Fruit fly (Drosophila melanogaster) whole organism, embryonic: ENCODE measurements around the gene HP1e.
A peak's percentile ranks its signal among the peaks of the same experiment; 100 is the strongest.

ENCODE experiments used
- Ada2b ChIP-seq: fragments of 200-800 bp; sonication (Bioruptor generic); IDR thresholded peaks from 2 replicates; pipeline ENCODE4 v1.3.6; 2022; ENCODE audit warnings: missing biosample characterization, missing genetic modification characterization
- CG10543 ChIP-seq: fragments of 200-800 bp; sonication (Bioruptor generic); optimal IDR thresholded peaks from 3 replicates; lab custom pipeline; 2017; ENCODE audit warnings: missing biosample characterization, mild to moderate bottlenecking, missing genetic modification characterization, moderate library complexity
- CG11093 ChIP-seq: fragments of 200-800 bp; sonication (Bioruptor generic); IDR thresholded peaks from 3 replicates; pipeline ENCODE4 v1.3.6; 2022; ENCODE audit warnings: missing biosample characterization, missing genetic modification characterization
- CG11696 ChIP-seq: fragments of 200-800 bp; sonication (Bioruptor generic); IDR thresholded peaks from 2 replicates; pipeline ENCODE4 v1.3.6; 2022; ENCODE audit warnings: missing biosample characterization, missing genetic modification characterization
- CG13894 ChIP-seq: fragments of 200-800 bp; sonication (Bioruptor generic); optimal IDR thresholded peaks from 3 replicates; lab custom pipeline; 2018; ENCODE audit warnings: missing biosample characterization, mild to moderate bottlenecking, missing genetic modification characterization, moderate library complexity
- CG17328 ChIP-seq: fragments of 200-800 bp; sonication (Bioruptor generic); IDR thresholded peaks from 2 replicates; pipeline ENCODE4 v1.3.6; 2022; ENCODE audit warnings: missing biosample characterization, missing genetic modification characterization
- CG17912 ChIP-seq: fragments of 200-800 bp; sonication (Bioruptor generic); optimal IDR thresholded peaks from 2 replicates; lab custom pipeline; 2018; ENCODE audit warnings: missing biosample characterization, mild to moderate bottlenecking, missing genetic modification characterization
- CG2129 ChIP-seq: fragments of 200-800 bp; sonication (Bioruptor generic); IDR thresholded peaks from 2 replicates; pipeline ENCODE4 v1.3.6; 2022; ENCODE audit warnings: missing biosample characterization, missing genetic modification characterization; ENCODE audit not compliant: partially characterized antibody
- CG2712 ChIP-seq: fragments of 200-800 bp; optimal IDR thresholded peaks from 3 replicates; lab custom pipeline; 2019; ENCODE audit warnings: missing biosample characterization, mild to moderate bottlenecking, missing genetic modification characterization, moderate library complexity
- CG32772 ChIP-seq: fragments of 200-800 bp; sonication (Bioruptor generic); IDR thresholded peaks from 2 replicates; pipeline ENCODE4 v1.3.6; 2022; ENCODE audit warnings: missing biosample characterization, missing genetic modification characterization
- CG3281 ChIP-seq: fragments of 200-800 bp; sonication (Bioruptor generic); optimal IDR thresholded peaks from 3 replicates; lab custom pipeline; 2017; ENCODE audit warnings: missing biosample characterization, mild to moderate bottlenecking, missing genetic modification characterization
- CG3407 ChIP-seq: fragments of 200-800 bp; sonication (Bioruptor generic); optimal IDR thresholded peaks from 2 replicates; lab custom pipeline; 2018; ENCODE audit warnings: missing biosample characterization, mild to moderate bottlenecking, missing genetic modification characterization
- CG4707 ChIP-seq: fragments of 200-800 bp; sonication (Bioruptor generic); optimal IDR thresholded peaks from 2 replicates; lab custom pipeline; 2018; ENCODE audit warnings: missing biosample characterization, mild to moderate bottlenecking, missing genetic modification characterization, moderate library complexity
- CG6791 ChIP-seq: fragments of 200-800 bp; sonication (Bioruptor generic); IDR thresholded peaks from 3 replicates; pipeline ENCODE4 v1.3.6; 2022; ENCODE audit warnings: missing biosample characterization, missing genetic modification characterization; ENCODE audit not compliant: partially characterized antibody
- CG8388 ChIP-seq: fragments of 200-800 bp; sonication (Bioruptor generic); optimal IDR thresholded peaks from 2 replicates; lab custom pipeline; 2019; ENCODE audit warnings: missing biosample characterization, mild to moderate bottlenecking, missing genetic modification characterization, moderate library complexity
- CG8924 ChIP-seq: fragments of 200-800 bp; optimal IDR thresholded peaks from 3 replicates; lab custom pipeline; 2019; ENCODE audit warnings: missing biosample characterization, mild to moderate bottlenecking, missing genetic modification characterization, moderate library complexity
- CG9437 ChIP-seq: fragments of 200-800 bp; sonication (Bioruptor generic); optimal IDR thresholded peaks from 2 replicates; lab custom pipeline; 2018; ENCODE audit warnings: missing biosample characterization, mild to moderate bottlenecking, missing genetic modification characterization
- CkIIα-i1 ChIP-seq: fragments of 200-800 bp; sonication (Bioruptor generic); IDR thresholded peaks from 2 replicates; pipeline ENCODE4 v1.3.6; 2022; ENCODE audit warnings: missing biosample characterization, missing genetic modification characterization
- Dp ChIP-seq: fragments of 200-800 bp; sonication (Bioruptor generic); optimal IDR thresholded peaks from 2 replicates; lab custom pipeline; 2018; ENCODE audit warnings: missing biosample characterization, mild to moderate bottlenecking, missing genetic modification characterization, moderate library complexity
- Eip74EF ChIP-seq, 2 experiments: fragments of 200-800 bp in 1 of 2; fragments of >200 bp in 1 of 2; sonication (Bioruptor generic) in 1 of 2; optimal IDR thresholded peaks; 2 replicates each; lab custom pipeline; 2017 to 2019; ENCODE audit warnings: missing biosample characterization in 2 of 2, missing genetic modification characterization in 2 of 2, mild to moderate bottlenecking in 1 of 2, moderate library complexity in 1 of 2
- Fer2 ChIP-seq: fragments of 200-800 bp; sonication (Bioruptor generic); optimal IDR thresholded peaks from 2 replicates; lab custom pipeline; 2018; ENCODE audit warnings: missing biosample characterization, mild to moderate bottlenecking, missing genetic modification characterization, moderate library complexity
- GATAe ChIP-seq: fragments of 200-800 bp; sonication (Bioruptor generic); conservative IDR thresholded peaks from 2 replicates; pipeline ENCODE4 v1.3.6; 2022; ENCODE audit warnings: missing biosample characterization, missing genetic modification characterization
- HmgD ChIP-seq: fragments of 200-800 bp; sonication (Bioruptor generic); optimal IDR thresholded peaks from 3 replicates; lab custom pipeline; 2016; ENCODE audit warnings: missing biosample characterization, missing genetic modification characterization
- Lhr ChIP-seq: fragments of 200-800 bp; sonication (Bioruptor generic); optimal IDR thresholded peaks from 3 replicates; lab custom pipeline; 2017; ENCODE audit warnings: mild to moderate bottlenecking, missing biosample characterization, missing genetic modification reagents, missing genetic modification characterization
- Med ChIP-seq: fragments of 200-800 bp; sonication (Bioruptor generic); peaks from one replicate; lab custom pipeline; 2016; ENCODE audit warnings: missing biosample characterization, missing genetic modification characterization, mild to moderate bottlenecking, inconsistent platforms, moderate library complexity
- Mrtf ChIP-seq: fragments of 200-800 bp; sonication (Bioruptor generic); IDR thresholded peaks from 3 replicates; pipeline ENCODE4 v1.3.6; 2022; ENCODE audit warnings: missing biosample characterization, missing genetic modification characterization
- NC2β ChIP-seq: fragments of 200-800 bp; sonication (Bioruptor generic); optimal IDR thresholded peaks from 2 replicates; lab custom pipeline; 2016; ENCODE audit warnings: missing biosample characterization, missing genetic modification characterization
- Pdp1 ChIP-seq, 2 experiments: fragments of 200-800 bp; sonication (Bioruptor generic); optimal IDR thresholded peaks; 3 replicates each; lab custom pipeline; 2016; ENCODE audit warnings: missing biosample characterization in 2 of 2, missing genetic modification characterization in 2 of 2, mild to moderate bottlenecking in 1 of 2, moderate library complexity in 1 of 2
- Ravus ChIP-seq: fragments of 200-800 bp; sonication (Bioruptor generic); IDR thresholded peaks from 2 replicates; pipeline ENCODE4 v1.3.6; 2022; ENCODE audit warnings: missing biosample characterization, missing genetic modification characterization
- Sox100B ChIP-seq: fragments of 200-800 bp; sonication (Bioruptor generic); optimal IDR thresholded peaks from 3 replicates; lab custom pipeline; 2018; ENCODE audit warnings: missing biosample characterization, mild to moderate bottlenecking, missing genetic modification characterization
- Spps ChIP-seq: fragments of 200-800 bp; sonication (Bioruptor generic); optimal IDR thresholded peaks from 2 replicates; lab custom pipeline; 2018; ENCODE audit warnings: missing biosample characterization, mild to moderate bottlenecking, missing genetic modification characterization
- Trl ChIP-seq, 3 experiments: fragments of >200 bp in 2 of 3; fragments of 200-800 bp in 1 of 3; sonication (Bioruptor generic) in 1 of 3; optimal IDR thresholded peaks; 2 replicates in 1 of 3; 3 replicates in 2 of 3; lab custom pipeline; 2016 to 2017; ENCODE audit warnings: missing biosample characterization in 1 of 3, missing genetic modification characterization in 1 of 3
- abd-A ChIP-seq: fragments of 200-800 bp; sonication (Bioruptor generic); optimal IDR thresholded peaks from 3 replicates; lab custom pipeline; 2019; ENCODE audit warnings: missing biosample characterization, mild to moderate bottlenecking, missing genetic modification characterization, moderate library complexity
- az2 ChIP-seq: fragments of 200-800 bp; sonication (Bioruptor generic); optimal IDR thresholded peaks from 3 replicates; lab custom pipeline; 2016; ENCODE audit warnings: missing biosample characterization, missing genetic modification characterization
- bab2 ChIP-seq: fragments of 200-800 bp; sonication (Bioruptor generic); optimal IDR thresholded peaks from 2 replicates; lab custom pipeline; 2016; ENCODE audit warnings: missing biosample characterization, missing genetic modification characterization
- chinmo ChIP-seq: fragments of 200-800 bp; sonication (Bioruptor generic); IDR thresholded peaks from 4 replicates; pipeline ENCODE4 v1.3.6; 2022; ENCODE audit warnings: missing biosample characterization, missing genetic modification characterization; ENCODE audit not compliant: partially characterized antibody
- dm ChIP-seq: fragments of 200-800 bp; sonication (Bioruptor generic); optimal IDR thresholded peaks from 3 replicates; lab custom pipeline; 2016; ENCODE audit warnings: missing biosample characterization, missing genetic modification characterization
- en ChIP-seq: fragments of 200-800 bp; sonication (Bioruptor generic); optimal IDR thresholded peaks from 2 replicates; lab custom pipeline; 2016; ENCODE audit warnings: missing biosample characterization, missing genetic modification characterization
- ewg ChIP-seq: fragments of 200-800 bp; sonication (Bioruptor generic); optimal IDR thresholded peaks from 3 replicates; lab custom pipeline; 2017; ENCODE audit warnings: mild to moderate bottlenecking, missing biosample characterization, missing genetic modification reagents, missing genetic modification characterization
- grau ChIP-seq: fragments of 200-800 bp; optimal IDR thresholded peaks from 3 replicates; lab custom pipeline; 2019; ENCODE audit warnings: missing biosample characterization, mild to moderate bottlenecking, missing genetic modification characterization, moderate library complexity
- hth ChIP-seq: fragments of >200 bp; optimal IDR thresholded peaks from 2 replicates; lab custom pipeline; 2017; ENCODE audit warnings: inconsistent platforms
- kni ChIP-seq: fragments of 200-800 bp; sonication (Bioruptor generic); optimal IDR thresholded peaks from 3 replicates; lab custom pipeline; 2017; ENCODE audit warnings: mild to moderate bottlenecking, missing biosample characterization, missing genetic modification reagents, missing genetic modification characterization
- nom ChIP-seq: fragments of 200-800 bp; sonication (Bioruptor generic); optimal IDR thresholded peaks from 2 replicates; lab custom pipeline; 2017; ENCODE audit warnings: missing biosample characterization, missing genetic modification characterization, mild to moderate bottlenecking, moderate library complexity, missing genetic modification reagents
- oc ChIP-seq: fragments of 200-800 bp; sonication (Bioruptor generic); optimal IDR thresholded peaks from 2 replicates; lab custom pipeline; 2018; ENCODE audit warnings: missing biosample characterization, mild to moderate bottlenecking, missing genetic modification characterization, moderate library complexity
- pho ChIP-seq: fragments of 200-800 bp; sonication (Bioruptor generic); optimal IDR thresholded peaks from 2 replicates; lab custom pipeline; 2016; ENCODE audit warnings: missing biosample characterization, missing genetic modification characterization
- pnt ChIP-seq: fragments of 200-800 bp; sonication (Bioruptor generic); optimal IDR thresholded peaks from 3 replicates; lab custom pipeline; 2016; ENCODE audit warnings: missing biosample characterization, missing genetic modification characterization
- prd ChIP-seq, 3 experiments: fragments of >200 bp in 2 of 3; fragments of 200-800 bp in 1 of 3; sonication (Bioruptor generic) in 1 of 3; optimal IDR thresholded peaks in 2 of 3; IDR thresholded peaks in 1 of 3; 2 replicates in 2 of 3; 3 replicates in 1 of 3; pipeline versions ENCODE4 v1.3.6 to Lab custom; 2017 to 2022; ENCODE audit warnings: missing biosample characterization in 1 of 3, missing genetic modification characterization in 1 of 3
- slbo ChIP-seq: fragments of 200-800 bp; sonication (Bioruptor generic); IDR thresholded peaks from 2 replicates; pipeline ENCODE4 v1.3.6; 2022; ENCODE audit warnings: missing biosample characterization, missing genetic modification characterization

Gene HP1e

dm6 chr3R:9350561-9351379 is 29.2 kb downstream of the HP1e start:
- no peak for TF ChIP-seq Lhr (GFP tag; lab: Kevin White, UChicago)
- TF ChIP-seq Fer2 (tag; lab: Kevin White, UChicago) = no peak
- no peak for TF ChIP-seq Ravus (GFP tag; lab: Robert Waterston, UW)
- TF ChIP-seq oc = peak; percentile 47
- no peak for TF ChIP-seq Mrtf (GFP tag; lab: Robert Waterston, UW)
- no peak for TF ChIP-seq dm (GFP tag; lab: Kevin White, UChicago)
- TF ChIP-seq NC2β (GFP tag; lab: Kevin White, UChicago) = no peak
- no peak for TF ChIP-seq CG2129 (GFP tag; lab: Robert Waterston, UW)
- TF ChIP-seq prd (optimal IDR thresholded peaks at IDR 0.05; lab: Kevin White, UChicago) = no peak
- no peak for TF ChIP-seq prd (GFP tag; IDR thresholded peaks at IDR 0.05; lab: Robert Waterston, UW)
- peak; percentile 84; the same call in 2 of the 4 replicates for TF ChIP-seq chinmo (GFP tag; lab: Robert Waterston, UW)
- no peak for TF ChIP-seq ewg
- no peak for TF ChIP-seq Ada2b
- no peak for TF ChIP-seq CkIIα-i1 (GFP tag; lab: Robert Waterston, UW)
- no peak for TF ChIP-seq CG32772 (GFP tag; lab: Robert Waterston, UW)
- TF ChIP-seq en (GFP tag; lab: Kevin White, UChicago) = no peak
- TF ChIP-seq CG11093 = no peak
- TF ChIP-seq CG8388 (GFP tag; lab: Kevin White, UChicago) = no peak
- TF ChIP-seq hth (lab: Kevin White, UChicago) = no peak
- TF ChIP-seq CG10543 (GFP tag; lab: Kevin White, UChicago) = no peak
- TF ChIP-seq CG4707 (GFP tag; lab: Kevin White, UChicago) = no peak
- no peak for TF ChIP-seq az2
- peak in 1 of 2 experiments; percentile 35 for TF ChIP-seq Eip74EF (GFP tag; optimal IDR thresholded peaks at IDR 0.05; lab: Kevin White, UChicago)
- TF ChIP-seq GATAe (GFP tag; lab: Robert Waterston, UW) = no peak
- TF ChIP-seq bab2 = no peak
- no peak for TF ChIP-seq pho (GFP tag; lab: Kevin White, UChicago)
- TF ChIP-seq CG6791 (GFP tag; lab: Robert Waterston, UW) = 0 out of 3 replicates have a peak, but pooled peaks have one; percentile 21
- TF ChIP-seq CG9437 (GFP tag; lab: Kevin White, UChicago) = no peak
- TF ChIP-seq Spps (tag; lab: Kevin White, UChicago) = no peak
- peak; percentile 52 for TF ChIP-seq kni (GFP tag; lab: Kevin White, UChicago)
- TF ChIP-seq nom (GFP tag; lab: Kevin White, UChicago) = peak; percentile 47
- TF ChIP-seq CG17328 (GFP tag; lab: Robert Waterston, UW) = no peak
- no peak for TF ChIP-seq HmgD (GFP tag; lab: Kevin White, UChicago)
- no peak for TF ChIP-seq CG3407 (GFP tag; lab: Kevin White, UChicago)
- TF ChIP-seq grau = no peak
- TF ChIP-seq slbo (GFP tag; lab: Robert Waterston, UW) = no peak
- no peak for TF ChIP-seq Sox100B
- TF ChIP-seq Trl (optimal IDR thresholded peaks at IDR 0.05; lab: Kevin White, UChicago) = peak; percentile 24 to 44
- TF ChIP-seq Trl (GFP tag; optimal IDR thresholded peaks at IDR 0.05; lab: Kevin White, UChicago) = no peak
- TF ChIP-seq CG2712 (tag; lab: Kevin White, UChicago) = no peak
- peak; percentile 59 for TF ChIP-seq Med
- TF ChIP-seq pnt (GFP tag; lab: Kevin White, UChicago) = no peak
- no peak for TF ChIP-seq CG17912
- TF ChIP-seq Dp (GFP tag; lab: Kevin White, UChicago) = no peak
- no peak for TF ChIP-seq CG3281 (GFP tag; lab: Kevin White, UChicago)
- no peak for TF ChIP-seq CG8924 (tag; lab: Kevin White, UChicago)
- no peak for TF ChIP-seq CG11696 (GFP tag; lab: Robert Waterston, UW)
- TF ChIP-seq CG13894 (tag; lab: Kevin White, UChicago) = peak; percentile 11
- peak; percentile 59 for TF ChIP-seq abd-A (tag; lab: Kevin White, UChicago)
- no peak for TF ChIP-seq Pdp1 (GFP tag; optimal IDR thresholded peaks at IDR 0.05; lab: Kevin White, UChicago)
